Worm (Caenorhabditis elegans): ENCODE results near the gene smf-3.

The smf-3 gene

ce11 chrIV:2658733-2659132, 40.1 kb downstream of the smf-3 start (continued):
- TF ChIP-seq athp-1 (tag; optimal IDR thresholded peaks at IDR 0.05) (peak; percentile 32), lin-54 (GFP tag; optimal IDR thresholded peaks at IDR 0.05) (peak; percentile 17), ama-1 (optimal IDR thresholded peaks at IDR 0.05) (no peak), ama-1 (GFP tag; optimal IDR thresholded peaks at IDR 0.05) (peak in 1 of 2 experiments; percentile 49), snpc-1.1 (tag; optimal IDR thresholded peaks at IDR 0.05; ENCODE audit: insufficient read depth) (peak; percentile 23), lsy-27 (tag; optimal IDR thresholded peaks at IDR 0.05; ENCODE audit: borderline replicate concordance, insufficient read depth) (no peak), atf-7 (tag; optimal IDR thresholded peaks at IDR 0.05) (no peak), madf-10 (tag; optimal IDR thresholded peaks at IDR 0.05) (peak; percentile 15), tlf-1 (GFP tag; optimal IDR thresholded peaks at IDR 0.05) (no peak), nhr-90 (tag; optimal IDR thresholded peaks at IDR 0.05) (peak; percentile 56), pbrm-1 (GFP tag; IDR thresholded peaks at IDR 0.05) (0 out of 2 replicates have a peak, but pooled peaks have one; percentile 49), ets-4 (GFP tag; optimal IDR thresholded peaks at IDR 0.05) (no peak), D2030.7 (GFP tag; IDR thresholded peaks at IDR 0.05) (no peak; the same call in 1 of the 2 replicates), dox-1 (GFP tag; IDR thresholded peaks at IDR 0.05) (peak; percentile 31; the same call in 1 of the 2 replicates), madf-6 (GFP tag; IDR thresholded peaks at IDR 0.05) (peak; percentile 42; the same call in 1 of the 2 replicates), ztf-25 (GFP tag; IDR thresholded peaks at IDR 0.05) (no peak), snpc-3.4 (tag; optimal IDR thresholded peaks at IDR 0.05) (peak; percentile 82), ceh-40 (GFP tag; IDR thresholded peaks at IDR 0.05) (no peak), xnd-1 (tag; optimal IDR thresholded peaks at IDR 0.05) (peak; percentile 7), bed-1 (GFP tag; IDR thresholded peaks at IDR 0.05) (no peak), gei-17 (GFP tag; optimal IDR thresholded peaks at IDR 0.05) (no peak), B0261.1 (tag; optimal IDR thresholded peaks at IDR 0.05) (peak; percentile 93), efl-1 (GFP tag; optimal IDR thresholded peaks at IDR 0.05) (no peak), F22D6.2 (tag; optimal IDR thresholded peaks at IDR 0.05) (no peak), ceh-27 (GFP tag; optimal IDR thresholded peaks at IDR 0.05) (no peak), mes-4 (tag; optimal IDR thresholded peaks at IDR 0.05) (no peak), bed-2 (GFP tag; IDR thresholded peaks at IDR 0.05) (no peak), K12H6.12 (tag; optimal IDR thresholded peaks at IDR 0.05) (no peak), egl-44 (GFP tag; IDR thresholded peaks at IDR 0.05) (no peak), die-1 (tag; optimal IDR thresholded peaks at IDR 0.05) (peak; percentile 65), fkh-3 (tag; optimal IDR thresholded peaks at IDR 0.05) (no peak), tbx-9 (tag; optimal IDR thresholded peaks at IDR 0.05; ENCODE audit: borderline replicate concordance) (no peak), B0035.1 (tag; optimal IDR thresholded peaks at IDR 0.05) (no peak), ZK185.1 (tag; optimal IDR thresholded peaks at IDR 0.05; ENCODE audit: poor library complexity, severe bottlenecking) (no peak), egl-18 (GFP tag; IDR thresholded peaks at IDR 0.05) (no peak), somi-1 (GFP tag; optimal IDR thresholded peaks at IDR 0.05) (no peak), ceh-58 (GFP tag; IDR thresholded peaks at IDR 0.05) (no peak), cebp-1 (GFP tag; IDR thresholded peaks at IDR 0.05) (no peak), cebp-1 (tag; optimal IDR thresholded peaks at IDR 0.05) (peak; percentile 12), lin-40 (tag; optimal IDR thresholded peaks at IDR 0.05) (no peak), aptf-3 (GFP tag; IDR thresholded peaks at IDR 0.05) (no peak), ztf-6 (GFP tag; IDR thresholded peaks at IDR 0.05) (no peak), snpc-1.3 (tag; optimal IDR thresholded peaks at IDR 0.05; ENCODE audit: insufficient read depth) (no peak), nhr-120 (GFP tag; IDR thresholded peaks at IDR 0.05) (no peak), hmg-20 (GFP tag; IDR thresholded peaks at IDR 0.05) (no peak), unc-130 (GFP tag; optimal IDR thresholded peaks at IDR 0.05) (no peak), K11D2.4 (GFP tag; IDR thresholded peaks at IDR 0.05) (no peak), ztf-3 (GFP tag; optimal IDR thresholded peaks at IDR 0.05) (no peak), attf-6 (GFP tag; IDR thresholded peaks at IDR 0.05) (no peak), nhr-179 (tag; optimal IDR thresholded peaks at IDR 0.05) (no peak)
